Fruit fly (Drosophila melanogaster) S2 (cell line): ENCODE measurements around the gene nub.

Experiments used
- CG8478 ChIP-seq: fragments of >200 bp; optimal IDR thresholded peaks from 2 replicates; lab custom pipeline; 2018
- CTCF ChIP-seq, 2 experiments: fragments of >200 bp; optimal IDR thresholded peaks; 2 replicates each; lab custom pipeline; 2018

nub gene

dm6 chr2L:12586858-12587257, 567 bp upstream of the nub start:
- no peak for TF ChIP-seq CTCF (optimal IDR thresholded peaks at IDR 0.05; lab: Kevin White, UChicago)
- TF ChIP-seq CG8478 (lab: Kevin White, UChicago) = peak; percentile 74

- TF ChIP-seq CG8478 (lab: Kevin White, UChicago) (no peak), CTCF (optimal IDR thresholded peaks at IDR 0.05; lab: Kevin White, UChicago) (no peak)
Measured at dm6 chr2L:12588846-12589490, 1.5 kb downstream of the nub start.

dm6 chr2L:12589941-12590340, 2.5 kb downstream of the nub start:
- TF ChIP-seq CG8478 (lab: Kevin White, UChicago) = no peak
- TF ChIP-seq CTCF (optimal IDR thresholded peaks at IDR 0.05; lab: Kevin White, UChicago) = no peak

- TF ChIP-seq CG8478 (lab: Kevin White, UChicago) (no peak), CTCF (optimal IDR thresholded peaks at IDR 0.05; lab: Kevin White, UChicago) (no peak)
Measured at dm6 chr2L:12593445-12594413, 6.3 kb downstream of the nub start.

- TF ChIP-seq CTCF (optimal IDR thresholded peaks at IDR 0.05; lab: Kevin White, UChicago) (no peak), CG8478 (lab: Kevin White, UChicago) (no peak)
Measured at dm6 chr2L:12595774-12596173, 8.3 kb downstream of the nub start.

- no peak for TF ChIP-seq CTCF (optimal IDR thresholded peaks at IDR 0.05; lab: Kevin White, UChicago)
- TF ChIP-seq CG8478 (lab: Kevin White, UChicago) = no peak
Measured at dm6 chr2L:12598012-12598411, 10.6 kb downstream of the nub start.

- no peak for TF ChIP-seq CTCF (optimal IDR thresholded peaks at IDR 0.05; lab: Kevin White, UChicago)
- no peak for TF ChIP-seq CG8478 (lab: Kevin White, UChicago)
Measured at dm6 chr2L:12602200-12602628, 14.8 kb downstream of the nub start.

- TF ChIP-seq CTCF (optimal IDR thresholded peaks at IDR 0.05; lab: Kevin White, UChicago) (peak; percentile 80 to 82), CG8478 (lab: Kevin White, UChicago) (no peak)
Measured at dm6 chr2L:12602808-12603207, 15.4 kb downstream of the nub start.

- TF ChIP-seq CG8478 (lab: Kevin White, UChicago) (no peak), CTCF (optimal IDR thresholded peaks at IDR 0.05; lab: Kevin White, UChicago) (peak; percentile 81 to 88)
Measured at dm6 chr2L:12603379-12603778, 16.0 kb downstream of the nub start.

dm6 chr2L:12604733-12605132, 17.3 kb downstream of the nub start:
- no peak for TF ChIP-seq CG8478 (lab: Kevin White, UChicago)
- no peak for TF ChIP-seq CTCF (optimal IDR thresholded peaks at IDR 0.05; lab: Kevin White, UChicago)

dm6 chr2L:12608790-12609189, 21.4 kb downstream of the nub start:
- no peak for TF ChIP-seq CTCF (optimal IDR thresholded peaks at IDR 0.05; lab: Kevin White, UChicago)
- no peak for TF ChIP-seq CG8478 (lab: Kevin White, UChicago)

- TF ChIP-seq CTCF (optimal IDR thresholded peaks at IDR 0.05; lab: Kevin White, UChicago) (no peak), CG8478 (lab: Kevin White, UChicago) (no peak)
Measured at dm6 chr2L:12609855-12610436, 22.5 kb downstream of the nub start.

dm6 chr2L:12611690-12612089, 24.3 kb downstream of the nub start:
- TF ChIP-seq CTCF (optimal IDR thresholded peaks at IDR 0.05; lab: Kevin White, UChicago) (no peak), CG8478 (lab: Kevin White, UChicago) (no peak)

- TF ChIP-seq CG8478 (lab: Kevin White, UChicago) = no peak
- no peak for TF ChIP-seq CTCF (optimal IDR thresholded peaks at IDR 0.05; lab: Kevin White, UChicago)
Measured at dm6 chr2L:12612991-12613390, 25.6 kb downstream of the nub start.

- TF ChIP-seq CG8478 (lab: Kevin White, UChicago) = no peak
- no peak for TF ChIP-seq CTCF (optimal IDR thresholded peaks at IDR 0.05; lab: Kevin White, UChicago)
Measured at dm6 chr2L:12615940-12616450, 28.6 kb downstream of the nub start.
